Worm (Caenorhabditis elegans) whole organism, young adult: Measurements from ENCODE around the gene F07F6.1.
A peak's percentile ranks its signal among the peaks of the same experiment; 100 is the strongest.

Experiments
- B0019.2 ChIP-seq: fragments of 200-800 bp; sonication (Bioruptor generic); conservative IDR thresholded peaks from 2 replicates; pipeline ENCODE4 v1.3.6; 2022; ENCODE audit warnings: missing genetic modification reagents, missing genetic modification characterization, missing compliant biosample characterization
- B0261.1 ChIP-seq: sonication (generic microtip); optimal IDR thresholded peaks from 2 replicates; lab custom pipeline; 2016; ENCODE audit warnings: mild to moderate bottlenecking, missing genetic modification characterization, moderate library complexity, missing compliant biosample characterization
- D2030.7 ChIP-seq: fragments of 200-800 bp; sonication (Bioruptor generic); IDR thresholded peaks from 2 replicates; pipeline ENCODE4 v1.3.6; 2022; ENCODE audit warnings: missing genetic modification reagents, missing genetic modification characterization, missing compliant biosample characterization
- F33H1.4 ChIP-seq: fragments of 200-800 bp; sonication (Bioruptor generic); IDR thresholded peaks from 2 replicates; pipeline ENCODE4 v1.3.6; 2022; ENCODE audit warnings: missing genetic modification reagents, missing genetic modification characterization, missing compliant biosample characterization
- F49E8.2 ChIP-seq: sonication (generic microtip); optimal IDR thresholded peaks from 3 replicates; lab custom pipeline; 2017; ENCODE audit warnings: missing genetic modification characterization, mild to moderate bottlenecking, missing compliant biosample characterization, antibody characterized with exemption, moderate library complexity; ENCODE audit not compliant: insufficient read depth
- K11D2.4 ChIP-seq: fragments of 200-800 bp; sonication (Bioruptor generic); IDR thresholded peaks from 2 replicates; pipeline ENCODE4 v1.3.6; 2022; ENCODE audit warnings: missing genetic modification reagents, missing genetic modification characterization, missing compliant biosample characterization
- K12H6.12 ChIP-seq: fragments of 200-800 bp; sonication (Bioruptor generic); optimal IDR thresholded peaks from 2 replicates; lab custom pipeline; 2018; ENCODE audit warnings: mild to moderate bottlenecking, missing genetic modification characterization, missing compliant biosample characterization
- T07F8.4 ChIP-seq: sonication (generic microtip); optimal IDR thresholded peaks from 2 replicates; lab custom pipeline; 2016; ENCODE audit warnings: mild to moderate bottlenecking, missing genetic modification characterization, moderate library complexity, missing compliant biosample characterization
- Y56A3A.18 ChIP-seq: fragments of 200-800 bp; sonication (Bioruptor generic); IDR thresholded peaks from 2 replicates; pipeline ENCODE4 v1.3.6; 2022; ENCODE audit warnings: missing genetic modification reagents, missing genetic modification characterization, missing compliant biosample characterization
- Y95B8A.8 ChIP-seq: fragments of 200-800 bp; sonication (Bioruptor generic); IDR thresholded peaks from 2 replicates; pipeline ENCODE4 v1.3.6; 2022; ENCODE audit warnings: missing genetic modification reagents, missing genetic modification characterization, missing compliant biosample characterization
- atf-7 ChIP-seq: sonication (generic microtip); optimal IDR thresholded peaks from 2 replicates; lab custom pipeline; 2017; ENCODE audit warnings: mild to moderate bottlenecking, missing genetic modification characterization, missing compliant biosample characterization
- attf-3 ChIP-seq: fragments of 200-800 bp; sonication (Bioruptor generic); conservative IDR thresholded peaks from 2 replicates; pipeline ENCODE4 v1.3.6; 2022; ENCODE audit warnings: missing genetic modification reagents, missing genetic modification characterization, missing compliant biosample characterization
- bed-2 ChIP-seq: fragments of 200-800 bp; sonication (Bioruptor generic); IDR thresholded peaks from 2 replicates; pipeline ENCODE4 v1.3.6; 2022; ENCODE audit warnings: missing genetic modification reagents, missing genetic modification characterization, missing compliant biosample characterization
- ccch-3 ChIP-seq: fragments of 200-800 bp; sonication (Bioruptor generic); optimal IDR thresholded peaks from 2 replicates; lab custom pipeline; 2018; ENCODE audit warnings: mild to moderate bottlenecking, missing genetic modification characterization, missing compliant biosample characterization
- ceh-100 ChIP-seq: fragments of 200-800 bp; sonication (Bioruptor generic); IDR thresholded peaks from 2 replicates; pipeline ENCODE4 v1.3.6; 2022; ENCODE audit warnings: missing genetic modification reagents, missing genetic modification characterization, missing compliant biosample characterization
- ceh-27 ChIP-seq: fragments of 200-800 bp; sonication (Bioruptor generic); optimal IDR thresholded peaks from 2 replicates; lab custom pipeline; 2018; ENCODE audit warnings: mild to moderate bottlenecking, missing genetic modification characterization, moderate library complexity, missing compliant biosample characterization
- ceh-79 ChIP-seq: sonication (generic microtip); optimal IDR thresholded peaks from 2 replicates; lab custom pipeline; 2017; ENCODE audit warnings: mild to moderate bottlenecking, missing genetic modification characterization, missing compliant biosample characterization
- die-1 ChIP-seq: sonication (generic microtip); optimal IDR thresholded peaks from 2 replicates; lab custom pipeline; 2016; ENCODE audit warnings: missing genotype, mild to moderate bottlenecking, missing genetic modification characterization, missing compliant biosample characterization
- dox-1 ChIP-seq: fragments of 200-800 bp; sonication (Bioruptor generic); IDR thresholded peaks from 2 replicates; pipeline ENCODE4 v1.3.6; 2022; ENCODE audit warnings: missing genetic modification reagents, missing genetic modification characterization, missing compliant biosample characterization
- dpl-1 ChIP-seq: fragments of 150-350 bp; optimal IDR thresholded peaks from 2 replicates; lab custom pipeline; 2014; ENCODE audit warnings: missing biosample characterization, missing genetic modification reagents, missing genetic modification characterization
- egl-44 ChIP-seq: fragments of 200-800 bp; sonication (Bioruptor generic); IDR thresholded peaks from 2 replicates; pipeline ENCODE4 v1.3.6; 2022; ENCODE audit warnings: missing genetic modification reagents, missing genetic modification characterization, missing compliant biosample characterization
- egrh-3 ChIP-seq: fragments of 200-800 bp; sonication (Bioruptor generic); IDR thresholded peaks from 2 replicates; pipeline ENCODE4 v1.3.6; 2022; ENCODE audit warnings: missing genetic modification reagents, missing genetic modification characterization, missing compliant biosample characterization
- ekl-4 ChIP-seq: fragments of 200-800 bp; sonication (Bioruptor generic); IDR thresholded peaks from 2 replicates; pipeline ENCODE4 v1.3.6; 2022; ENCODE audit warnings: missing genetic modification reagents, missing genetic modification characterization, missing compliant biosample characterization
- gei-17 ChIP-seq: fragments of 200-800 bp; sonication (Bioruptor generic); optimal IDR thresholded peaks from 2 replicates; lab custom pipeline; 2018; ENCODE audit warnings: mild to moderate bottlenecking, missing genetic modification characterization, missing compliant biosample characterization
- him-1 ChIP-seq: sonication (generic microtip); optimal IDR thresholded peaks from 2 replicates; lab custom pipeline; 2016; ENCODE audit warnings: missing genotype, missing genetic modification reagents, missing genetic modification characterization, missing compliant biosample characterization
- hlh-26 ChIP-seq: fragments of 200-800 bp; sonication (Bioruptor generic); conservative IDR thresholded peaks from 2 replicates; pipeline ENCODE4 v1.3.6; 2022; ENCODE audit warnings: missing genetic modification reagents, missing genetic modification characterization, missing compliant biosample characterization
- hrde-1 ChIP-seq: sonication (generic microtip); optimal IDR thresholded peaks from 2 replicates; lab custom pipeline; 2016; ENCODE audit warnings: missing genetic modification characterization, mild to moderate bottlenecking, missing compliant biosample characterization, moderate library complexity, missing genotype, missing genetic modification reagents, borderline replicate concordance
- let-526 ChIP-seq: fragments of 200-800 bp; sonication (Bioruptor generic); IDR thresholded peaks from 2 replicates; pipeline ENCODE4 v1.3.6; 2022; ENCODE audit warnings: missing genetic modification reagents, missing genetic modification characterization, missing compliant biosample characterization
- lin-35 ChIP-seq, 3 experiments: fragments of 150-350 bp in 2 of 3; sonication (generic microtip) in 1 of 3; optimal IDR thresholded peaks; 2 replicates each; lab custom pipeline; 2014 to 2018; ENCODE audit warnings: missing biosample characterization in 3 of 3, missing genetic modification characterization in 3 of 3, missing genetic modification reagents in 3 of 3
- lin-54 ChIP-seq: fragments of 200-800 bp; sonication (Bioruptor generic); optimal IDR thresholded peaks from 2 replicates; lab custom pipeline; 2018; ENCODE audit warnings: mild to moderate bottlenecking, missing genetic modification characterization, missing compliant biosample characterization
- lir-1 ChIP-seq: fragments of 200-800 bp; sonication (Bioruptor generic); conservative IDR thresholded peaks from 2 replicates; pipeline ENCODE4 v1.3.6; 2022; ENCODE audit warnings: missing genetic modification reagents, missing genetic modification characterization, missing compliant biosample characterization
- madf-8 ChIP-seq: fragments of 200-800 bp; sonication (Bioruptor generic); conservative IDR thresholded peaks from 2 replicates; pipeline ENCODE4 v1.3.6; 2022; ENCODE audit warnings: missing genetic modification reagents, missing genetic modification characterization, missing compliant biosample characterization
- mel-28 ChIP-seq: sonication (generic microtip); optimal IDR thresholded peaks from 2 replicates; lab custom pipeline; 2016; ENCODE audit warnings: borderline replicate concordance, mild to moderate bottlenecking, missing genetic modification characterization, missing compliant biosample characterization
- nfyb-1 ChIP-seq: fragments of 200-800 bp; sonication (Bioruptor generic); IDR thresholded peaks from 2 replicates; pipeline ENCODE4 v1.3.6; 2022; ENCODE audit warnings: missing genetic modification reagents, missing genetic modification characterization, missing compliant biosample characterization
- nhr-90 ChIP-seq: sonication (generic microtip); optimal IDR thresholded peaks from 2 replicates; lab custom pipeline; 2016; ENCODE audit warnings: missing genotype, mild to moderate bottlenecking, missing genetic modification characterization, missing compliant biosample characterization
- rpc-1 ChIP-seq, 2 experiments: fragments of 150-350 bp in 1 of 2; sonication (generic microtip) in 1 of 2; optimal IDR thresholded peaks; 2 replicates each; lab custom pipeline; 2014 to 2018; ENCODE audit warnings: missing biosample characterization in 1 of 2, missing genetic modification characterization in 1 of 2, missing genetic modification reagents in 1 of 2, missing genotype in 1 of 2
- sdz-38 ChIP-seq: sonication (generic microtip); optimal IDR thresholded peaks from 2 replicates; lab custom pipeline; 2016; ENCODE audit warnings: missing genotype, missing genetic modification characterization, missing compliant biosample characterization
- snpc-1.1 ChIP-seq: sonication (generic microtip); optimal IDR thresholded peaks from 2 replicates; lab custom pipeline; 2017; ENCODE audit warnings: missing genetic modification characterization, mild to moderate bottlenecking, missing compliant biosample characterization, antibody characterized with exemption, moderate library complexity, missing genotype, missing genetic modification reagents; ENCODE audit not compliant: insufficient read depth
- snpc-1.3 ChIP-seq: sonication (generic microtip); optimal IDR thresholded peaks from 2 replicates; lab custom pipeline; 2017; ENCODE audit warnings: missing genetic modification characterization, mild to moderate bottlenecking, missing compliant biosample characterization, antibody characterized with exemption, moderate library complexity, missing genotype, missing genetic modification reagents; ENCODE audit not compliant: insufficient read depth
- somi-1 ChIP-seq: fragments of 200-800 bp; sonication (Bioruptor generic); optimal IDR thresholded peaks from 2 replicates; lab custom pipeline; 2018; ENCODE audit warnings: mild to moderate bottlenecking, missing genetic modification characterization, missing compliant biosample characterization
- sptf-2 ChIP-seq: fragments of 200-800 bp; sonication (Bioruptor generic); optimal IDR thresholded peaks from 2 replicates; lab custom pipeline; 2018; ENCODE audit warnings: mild to moderate bottlenecking, missing genetic modification characterization, missing compliant biosample characterization
- tlf-1 ChIP-seq: fragments of 200-800 bp; sonication (Bioruptor generic); optimal IDR thresholded peaks from 2 replicates; lab custom pipeline; 2018; ENCODE audit warnings: mild to moderate bottlenecking, missing genetic modification characterization, missing compliant biosample characterization
- xnd-1 ChIP-seq: sonication (generic microtip); optimal IDR thresholded peaks from 2 replicates; lab custom pipeline; 2016; ENCODE audit warnings: missing genotype, missing genetic modification reagents, missing genetic modification characterization, missing compliant biosample characterization
- zfh-2 ChIP-seq: fragments of 200-800 bp; sonication (Bioruptor generic); conservative IDR thresholded peaks from 2 replicates; pipeline ENCODE4 v1.3.6; 2022; ENCODE audit warnings: missing genetic modification reagents, missing genetic modification characterization, missing compliant biosample characterization
- ztf-26 ChIP-seq: sonication (generic microtip); optimal IDR thresholded peaks from 2 replicates; lab custom pipeline; 2017; ENCODE audit warnings: missing genetic modification characterization, missing compliant biosample characterization

The F07F6.1 gene

DNA sequence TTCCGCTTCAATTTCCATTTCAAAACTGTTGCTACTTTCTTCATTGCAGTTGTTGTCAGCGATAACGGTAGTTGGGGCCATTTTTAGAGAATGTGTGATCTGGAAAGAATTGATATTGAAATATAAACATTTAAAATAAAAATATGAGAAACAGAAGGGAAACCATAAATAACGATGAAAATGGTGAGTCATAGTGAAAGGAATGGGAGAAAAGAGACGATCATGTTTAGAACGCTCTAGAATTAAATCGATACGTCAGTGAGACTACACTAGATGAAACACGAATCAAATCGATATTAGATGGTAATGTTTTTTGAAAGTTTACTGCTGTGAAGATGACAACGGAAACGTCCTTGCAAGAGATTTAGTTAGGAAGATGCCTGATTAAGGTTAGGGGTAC lies 28.8 kb upstream of the F07F6.1 start, which contains the start of the genes EEED8.12 and EEED8.4:
EEED8.12 (minus strand) TSS at position 101 of the 400 bp plus-strand sequence.
EEED8.4 (plus strand) TSS at position 396 of the 400 bp plus-strand sequence.
- no peak for TF ChIP-seq nhr-90 (tag; lab: Kevin White, UChicago)
- no peak for TF ChIP-seq B0019.2 (GFP tag; lab: Robert Waterston, UW)
- no peak for TF ChIP-seq ceh-79 (tag; lab: Kevin White, UChicago)
- no peak for TF ChIP-seq lin-54 (GFP tag; lab: Kevin White, UChicago)
- no peak for TF ChIP-seq Y95B8A.8
- TF ChIP-seq F33H1.4, result no peak
- no peak for TF ChIP-seq gei-17
- TF ChIP-seq attf-3 (GFP tag; lab: Robert Waterston, UW), result no peak
- TF ChIP-seq ceh-100 (GFP tag; lab: Robert Waterston, UW), result no peak
- no peak for TF ChIP-seq B0261.1 (tag; lab: Kevin White, UChicago)
- no peak for TF ChIP-seq rpc-1 (optimal IDR thresholded peaks at IDR 0.05; lab: Kevin White, UChicago)
- no peak for TF ChIP-seq rpc-1 (tag; optimal IDR thresholded peaks at IDR 0.05; lab: Kevin White, UChicago)
- TF ChIP-seq sptf-2 (GFP tag; lab: Kevin White, UChicago), result no peak
- TF ChIP-seq bed-2 (GFP tag; lab: Robert Waterston, UW), result no peak
- no peak for TF ChIP-seq T07F8.4 (tag; lab: Kevin White, UChicago)
- TF ChIP-seq mel-28 (tag; lab: Kevin White, UChicago), result no peak
- no peak for TF ChIP-seq ekl-4
- no peak for TF ChIP-seq snpc-1.3
- no peak for TF ChIP-seq F49E8.2 (tag; lab: Kevin White, UChicago)
- no peak for TF ChIP-seq egl-44 (GFP tag; lab: Robert Waterston, UW)

DNA sequence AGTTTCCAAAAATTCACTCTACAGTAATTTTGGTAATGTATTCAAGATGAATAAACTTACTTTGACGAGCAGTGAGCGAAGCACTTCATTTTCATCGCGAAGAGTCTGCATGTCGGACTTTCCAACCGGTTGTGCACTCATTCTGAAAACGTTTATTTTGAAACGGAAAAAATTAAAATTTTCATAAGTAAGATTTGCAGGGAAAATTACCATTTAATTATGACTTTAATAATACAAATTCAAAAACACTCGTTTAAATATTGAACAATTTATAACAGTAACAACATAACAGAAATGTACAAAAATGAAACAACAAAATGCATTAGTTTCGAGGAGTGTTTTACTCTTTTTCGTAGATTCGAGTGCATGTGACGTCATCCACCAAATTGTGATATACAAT lies 25.2 kb upstream of the F07F6.1 start, which contains the start of the genes EEED8.13 and EEED8.18:
EEED8.13 (minus strand) TSS at position 101 of the 400 bp plus-strand sequence.
EEED8.18 (minus strand) TSS at position 144 of the 400 bp plus-strand sequence.
- TF ChIP-seq egrh-3 (GFP tag; lab: Robert Waterston, UW) (no peak), somi-1 (GFP tag; lab: Kevin White, UChicago) (no peak), atf-7 (tag; lab: Kevin White, UChicago) (no peak), him-1 (no peak), ceh-27 (no peak)

DNA sequence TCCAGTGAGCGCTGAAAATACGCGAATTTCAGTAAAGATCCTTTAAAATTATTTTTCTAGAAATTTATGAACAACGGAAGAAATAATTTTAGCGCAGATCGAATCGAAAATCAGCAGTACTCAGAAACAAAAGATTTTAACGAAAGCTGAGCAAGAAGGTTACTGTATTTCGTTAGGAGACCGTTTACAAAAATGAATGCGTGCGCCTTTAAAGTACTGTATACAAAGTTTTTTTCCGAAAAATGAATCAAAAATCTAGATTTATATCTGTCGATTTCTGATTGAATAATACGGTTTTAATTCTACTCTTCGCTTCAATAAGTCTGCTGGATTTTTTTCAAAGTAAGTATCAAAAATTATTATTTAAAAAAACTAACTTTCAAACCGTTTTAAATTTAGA lies 23.6 kb upstream of the F07F6.1 start, which contains the start of the genes EEED8.14 and EEED8.3:
EEED8.14 (minus strand) TSS at position 13 of the 400 bp plus-strand sequence.
EEED8.3 (plus strand) TSS at position 237 of the 400 bp plus-strand sequence.
- TF ChIP-seq rpc-1 (optimal IDR thresholded peaks at IDR 0.05; lab: Kevin White, UChicago) (no peak), rpc-1 (tag; optimal IDR thresholded peaks at IDR 0.05; lab: Kevin White, UChicago) (no peak), die-1 (no peak), sdz-38 (tag; lab: Kevin White, UChicago) (no peak), him-1 (no peak), tlf-1 (GFP tag; lab: Kevin White, UChicago) (no peak), zfh-2 (GFP tag; lab: Robert Waterston, UW) (no peak), hrde-1 (tag; lab: Kevin White, UChicago) (no peak), Y56A3A.18 (GFP tag; lab: Robert Waterston, UW) (no peak), D2030.7 (no peak), lin-35 (GFP tag; optimal IDR thresholded peaks at IDR 0.05; lab: Kevin White, UChicago) (no peak), K12H6.12 (no peak), snpc-1.1 (tag; lab: Kevin White, UChicago) (no peak), ztf-26 (tag; lab: Kevin White, UChicago) (no peak), F33H1.4 (peak; percentile 85), nfyb-1 (GFP tag; lab: Robert Waterston, UW) (no peak), K11D2.4 (GFP tag; lab: Robert Waterston, UW) (no peak), Y95B8A.8 (no peak), let-526 (GFP tag; lab: Robert Waterston, UW) (no peak), B0261.1 (tag; lab: Kevin White, UChicago) (no peak), dox-1 (no peak), xnd-1 (tag; lab: Kevin White, UChicago) (peak; percentile 80), madf-8 (peak; percentile 61), lir-1 (no peak), dpl-1 (GFP tag; lab: Kevin White, UChicago) (no peak), ccch-3 (GFP tag; lab: Kevin White, UChicago) (no peak), hlh-26 (GFP tag; lab: Robert Waterston, UW) (no peak)
